Worm (Caenorhabditis elegans): ENCODE measurements around the gene Y24D9A.6.

DNA sequence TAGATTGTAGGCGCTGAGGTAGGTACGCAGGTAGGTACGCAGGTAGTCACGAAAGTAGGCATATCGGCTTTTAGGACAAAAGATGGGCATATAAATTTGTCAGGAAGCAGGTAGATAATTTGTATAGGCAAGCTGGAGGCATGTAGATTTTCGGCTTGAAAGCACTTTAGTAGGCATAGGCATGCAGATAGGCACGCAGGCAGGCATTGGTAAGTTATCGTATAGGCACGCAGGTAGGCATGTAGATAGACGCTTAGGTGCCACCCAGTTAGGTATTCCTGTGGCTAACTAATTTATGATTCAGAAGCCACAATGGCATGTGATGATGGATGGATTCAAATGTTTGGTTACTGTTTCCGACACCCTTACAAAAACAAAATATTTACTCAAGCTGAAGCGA lies 22.8 kb upstream of the Y24D9A.6 start:
- no peak for TF ChIP-seq ama-1 (optimal IDR thresholded peaks at IDR 0.05)
- no peak for TF ChIP-seq ama-1 (GFP tag; optimal IDR thresholded peaks at IDR 0.05)
- TF ChIP-seq unc-62 (GFP tag; optimal IDR thresholded peaks at IDR 0.05), result no peak
- TF ChIP-seq pbrm-1 (GFP tag; IDR thresholded peaks at IDR 0.05), result no peak
- TF ChIP-seq snpc-4 (GFP tag; optimal IDR thresholded peaks at IDR 0.05), result no peak
- TF ChIP-seq snpc-4 (tag; optimal IDR thresholded peaks at IDR 0.05), result no peak
- TF ChIP-seq fkh-3 (tag; optimal IDR thresholded peaks at IDR 0.05), result no peak
- TF ChIP-seq lin-54 (GFP tag; optimal IDR thresholded peaks at IDR 0.05), result no peak
- TF ChIP-seq mcd-1 (GFP tag; IDR thresholded peaks at IDR 0.05), result no peak
- no peak for TF ChIP-seq sdz-38 (tag; optimal IDR thresholded peaks at IDR 0.05)
- TF ChIP-seq egl-44 (GFP tag; IDR thresholded peaks at IDR 0.05), result no peak
